Worm (Caenorhabditis elegans) whole organism, midembryonic: ENCODE measurements around the gene Y43F8C.15.

ENCODE experiments used
- T22C8.4 ChIP-seq: fragments of 200-800 bp; sonication (Bioruptor generic); IDR thresholded peaks from 2 replicates; pipeline ENCODE4 v1.3.6; 2022; ENCODE audit warnings: missing genetic modification characterization, missing compliant biosample characterization
- cog-1 ChIP-seq: sonication (generic microtip); optimal IDR thresholded peaks from 2 replicates; lab custom pipeline; 2016; ENCODE audit warnings: missing genetic modification characterization, missing compliant biosample characterization
- flt-1 ChIP-seq: fragments of 200-800 bp; sonication (Bioruptor generic); IDR thresholded peaks from 2 replicates; pipeline ENCODE4 v1.3.6; 2022; ENCODE audit warnings: missing genetic modification characterization, missing compliant biosample characterization
- klf-2 ChIP-seq: fragments of 200-800 bp; sonication (Bioruptor generic); conservative IDR thresholded peaks from 2 replicates; pipeline ENCODE4 v1.3.6; 2022; ENCODE audit warnings: missing genetic modification reagents, missing genetic modification characterization, missing compliant biosample characterization
- med-1 ChIP-seq: sonication (generic microtip); optimal IDR thresholded peaks from 2 replicates; lab custom pipeline; 2017; ENCODE audit warnings: missing genetic modification characterization, mild to moderate bottlenecking, missing compliant biosample characterization, antibody characterized with exemption, missing genetic modification reagents; ENCODE audit not compliant: insufficient read depth
- ref-1 ChIP-seq: fragments of 200-800 bp; sonication (Bioruptor generic); conservative IDR thresholded peaks from 2 replicates; pipeline ENCODE4 v1.3.6; 2022; ENCODE audit warnings: missing genetic modification reagents, missing genetic modification characterization, missing compliant biosample characterization
- tab-1 ChIP-seq: fragments of 200-800 bp; sonication (Bioruptor generic); IDR thresholded peaks from 2 replicates; pipeline ENCODE4 v1.3.6; 2022; ENCODE audit warnings: missing genetic modification characterization, missing compliant biosample characterization
- ztf-23 ChIP-seq: fragments of 200-800 bp; sonication (Bioruptor generic); IDR thresholded peaks from 2 replicates; pipeline ENCODE4 v1.3.6; 2022; ENCODE audit warnings: missing genetic modification reagents, missing genetic modification characterization, missing compliant biosample characterization
- ztf-29 ChIP-seq: fragments of 200-800 bp; sonication (Bioruptor generic); IDR thresholded peaks from 2 replicates; pipeline ENCODE4 v1.3.6; 2022; ENCODE audit warnings: missing genetic modification reagents, missing genetic modification characterization, missing compliant biosample characterization

The Y43F8C.15 gene

ce11 chrV:19743794-19744193, 33.4 kb upstream of the Y43F8C.15 start:
- no peak for TF ChIP-seq cog-1 (tag; lab: Kevin White, UChicago)
- no peak for TF ChIP-seq ztf-29 (GFP tag; lab: Robert Waterston, UW)
- TF ChIP-seq ztf-23 (GFP tag; lab: Robert Waterston, UW), result no peak
- TF ChIP-seq tab-1 (GFP tag; lab: Robert Waterston, UW), result no peak
- no peak for TF ChIP-seq klf-2 (GFP tag; lab: Robert Waterston, UW)
- TF ChIP-seq flt-1, result no peak
- no peak for TF ChIP-seq T22C8.4 (GFP tag; lab: Robert Waterston, UW)

- TF ChIP-seq cog-1 (tag; lab: Kevin White, UChicago), result no peak
- no peak for TF ChIP-seq T22C8.4 (GFP tag; lab: Robert Waterston, UW)
- TF ChIP-seq ztf-29 (GFP tag; lab: Robert Waterston, UW), result no peak
- TF ChIP-seq klf-2 (GFP tag; lab: Robert Waterston, UW), result no peak
- no peak for TF ChIP-seq flt-1
- no peak for TF ChIP-seq ztf-23 (GFP tag; lab: Robert Waterston, UW)
- TF ChIP-seq med-1 (GFP tag; lab: Kevin White, UChicago), result no peak
- no peak for TF ChIP-seq ref-1 (GFP tag; lab: Robert Waterston, UW)
- no peak for TF ChIP-seq tab-1 (GFP tag; lab: Robert Waterston, UW)
Measured at ce11 chrV:19743305-19743704, 32.9 kb upstream of the Y43F8C.15 start, which contains the start of gene W04E12.4. Gene W04E12.4 (plus strand): TSS chrV:19743605.

ce11 chrV:19741651-19742050, 31.2 kb upstream of the Y43F8C.15 start, which contains the start of gene W04E12.3:
Gene W04E12.3 (plus strand): TSS chrV:19741951.
- TF ChIP-seq med-1 (GFP tag; lab: Kevin White, UChicago) (no peak), ztf-29 (GFP tag; lab: Robert Waterston, UW) (no peak), ref-1 (GFP tag; lab: Robert Waterston, UW) (no peak), tab-1 (GFP tag; lab: Robert Waterston, UW) (no peak), ztf-23 (GFP tag; lab: Robert Waterston, UW) (no peak), T22C8.4 (GFP tag; lab: Robert Waterston, UW) (no peak), klf-2 (GFP tag; lab: Robert Waterston, UW) (no peak), cog-1 (tag; lab: Kevin White, UChicago) (no peak), flt-1 (no peak)

ce11 chrV:19741034-19741433, 30.6 kb upstream of the Y43F8C.15 start, which contains the start of gene W04E12.2:
Gene W04E12.2 (minus strand): TSS chrV:19741134.
- TF ChIP-seq tab-1 (GFP tag; lab: Robert Waterston, UW) (no peak), T22C8.4 (GFP tag; lab: Robert Waterston, UW) (peak; percentile 52; the same call in 1 of the 2 replicates), cog-1 (tag; lab: Kevin White, UChicago) (no peak)

- TF ChIP-seq flt-1, result no peak
- no peak for TF ChIP-seq klf-2 (GFP tag; lab: Robert Waterston, UW)
- TF ChIP-seq ztf-29 (GFP tag; lab: Robert Waterston, UW), result no peak
Measured at ce11 chrV:19738117-19738516, 27.7 kb upstream of the Y43F8C.15 start, which contains the start of gene fbxa-131. Gene fbxa-131 (plus strand): TSS chrV:19738417.

ce11 chrV:19737458-19737857, 27.0 kb upstream of the Y43F8C.15 start, which contains the start of gene W04E12.7:
Gene W04E12.7 (minus strand): TSS chrV:19737558.
- TF ChIP-seq T22C8.4 (GFP tag; lab: Robert Waterston, UW) (no peak), flt-1 (no peak), tab-1 (GFP tag; lab: Robert Waterston, UW) (no peak), ref-1 (GFP tag; lab: Robert Waterston, UW) (no peak), cog-1 (tag; lab: Kevin White, UChicago) (no peak), med-1 (GFP tag; lab: Kevin White, UChicago) (no peak), ztf-29 (GFP tag; lab: Robert Waterston, UW) (no peak), klf-2 (GFP tag; lab: Robert Waterston, UW) (no peak), ztf-23 (GFP tag; lab: Robert Waterston, UW) (no peak)

- no peak for TF ChIP-seq klf-2 (GFP tag; lab: Robert Waterston, UW)
- no peak for TF ChIP-seq med-1 (GFP tag; lab: Kevin White, UChicago)
- TF ChIP-seq tab-1 (GFP tag; lab: Robert Waterston, UW), result no peak
- TF ChIP-seq ref-1 (GFP tag; lab: Robert Waterston, UW), result no peak
- TF ChIP-seq T22C8.4 (GFP tag; lab: Robert Waterston, UW), result no peak
- TF ChIP-seq ztf-29 (GFP tag; lab: Robert Waterston, UW), result no peak
- no peak for TF ChIP-seq cog-1 (tag; lab: Kevin White, UChicago)
- no peak for TF ChIP-seq flt-1
- no peak for TF ChIP-seq ztf-23 (GFP tag; lab: Robert Waterston, UW)
Measured at ce11 chrV:19733728-19734127, 23.3 kb upstream of the Y43F8C.15 start.

ce11 chrV:19730280-19730679, 19.9 kb upstream of the Y43F8C.15 start, which contains the start of gene Y116F11A.1:
Gene Y116F11A.1 (plus strand): TSS chrV:19730580.
- TF ChIP-seq klf-2 (GFP tag; lab: Robert Waterston, UW) (no peak), T22C8.4 (GFP tag; lab: Robert Waterston, UW) (no peak), ztf-29 (GFP tag; lab: Robert Waterston, UW) (no peak), ztf-23 (GFP tag; lab: Robert Waterston, UW) (no peak), tab-1 (GFP tag; lab: Robert Waterston, UW) (no peak), ref-1 (GFP tag; lab: Robert Waterston, UW) (no peak), flt-1 (no peak), cog-1 (tag; lab: Kevin White, UChicago) (no peak), med-1 (GFP tag; lab: Kevin White, UChicago) (no peak)

- TF ChIP-seq T22C8.4 (GFP tag; lab: Robert Waterston, UW), result no peak
- TF ChIP-seq med-1 (GFP tag; lab: Kevin White, UChicago), result no peak
- TF ChIP-seq ref-1 (GFP tag; lab: Robert Waterston, UW), result no peak
- TF ChIP-seq cog-1 (tag; lab: Kevin White, UChicago), result no peak
Measured at ce11 chrV:19728731-19729130, 18.3 kb upstream of the Y43F8C.15 start, which contains the start of gene Y116F11A.3. Gene Y116F11A.3 (plus strand): TSS chrV:19729031.
